Worm (Caenorhabditis elegans) whole organism, L4/young adult: ENCODE measurements around the gene F14D7.2.
"Not testable (repeated sequence)": the region's sequence is repeated elsewhere in the genome, so short reads cannot be mapped to it uniquely, and the experiment has no call there.

Experiments used
- W03F9.2 ChIP-seq: fragments of 150-350 bp; optimal IDR thresholded peaks from 2 replicates; lab custom pipeline; 2014; ENCODE audit warnings: missing biosample characterization, missing genetic modification characterization
- dao-5 ChIP-seq: sonication (generic microtip); optimal IDR thresholded peaks from 2 replicates; lab custom pipeline; 2016; ENCODE audit warnings: missing genotype, missing genetic modification characterization, moderate library complexity, missing compliant biosample characterization
- him-1 ChIP-seq: sonication (generic microtip); optimal IDR thresholded peaks from 2 replicates; lab custom pipeline; 2016; ENCODE audit warnings: missing genotype, missing genetic modification reagents, missing genetic modification characterization, missing compliant biosample characterization

F14D7.2 gene

DNA sequence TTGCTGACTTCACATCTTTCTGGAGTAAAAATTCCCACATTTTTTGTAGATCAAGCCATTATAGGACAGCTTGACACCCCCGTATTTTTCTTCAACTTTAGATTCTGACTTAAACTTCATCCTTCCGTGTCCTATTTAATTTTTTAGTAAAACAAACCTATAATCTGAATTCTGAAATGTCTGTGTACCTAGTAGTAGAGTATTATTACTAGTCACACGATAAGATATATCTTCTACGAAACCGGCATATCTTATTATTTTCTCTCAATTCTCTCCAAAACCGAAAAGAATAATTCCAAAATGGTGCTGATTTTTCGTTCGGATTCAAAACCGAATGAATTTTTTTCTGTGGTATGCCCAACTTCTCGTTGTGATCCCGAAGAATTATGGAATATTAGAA is 879 bp upstream of the F14D7.2 start, which contains the start of gene F14D7.9:
Gene F14D7.9, plus strand, starts transcription at position 301 of the 400 bp plus-strand sequence.
- TF ChIP-seq dao-5 (tag; lab: Kevin White, UChicago) = no peak
- no peak for TF ChIP-seq W03F9.2 (tag; lab: Kevin White, UChicago)
- no peak for TF ChIP-seq him-1 (tag; lab: Kevin White, UChicago)

DNA sequence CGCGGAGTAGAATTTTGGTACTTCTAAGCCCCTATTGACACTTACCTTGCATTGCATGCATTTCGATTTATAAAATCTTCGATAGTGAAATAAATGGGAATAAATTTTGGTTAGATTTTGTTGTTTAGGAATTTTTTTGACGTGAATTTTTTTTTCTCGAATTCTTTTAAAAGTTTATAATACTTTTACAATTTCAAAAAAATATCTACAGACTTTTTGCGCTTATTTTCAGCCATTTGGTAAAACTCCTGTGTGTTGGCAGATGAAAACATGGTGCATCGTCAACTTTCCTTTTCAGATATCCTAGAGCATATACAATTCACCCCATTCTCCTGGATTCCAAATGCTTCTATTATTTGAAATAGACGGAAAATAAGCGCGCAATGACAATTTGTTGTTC is 2.9 kb downstream of the F14D7.2 start, which contains the start of gene F14D7.18:
Gene F14D7.18, minus strand, starts transcription at position 101 of the 400 bp plus-strand sequence.
- TF ChIP-seq dao-5 (tag; lab: Kevin White, UChicago) = no peak
- no peak for TF ChIP-seq W03F9.2 (tag; lab: Kevin White, UChicago)
- no peak for TF ChIP-seq him-1 (tag; lab: Kevin White, UChicago)

DNA sequence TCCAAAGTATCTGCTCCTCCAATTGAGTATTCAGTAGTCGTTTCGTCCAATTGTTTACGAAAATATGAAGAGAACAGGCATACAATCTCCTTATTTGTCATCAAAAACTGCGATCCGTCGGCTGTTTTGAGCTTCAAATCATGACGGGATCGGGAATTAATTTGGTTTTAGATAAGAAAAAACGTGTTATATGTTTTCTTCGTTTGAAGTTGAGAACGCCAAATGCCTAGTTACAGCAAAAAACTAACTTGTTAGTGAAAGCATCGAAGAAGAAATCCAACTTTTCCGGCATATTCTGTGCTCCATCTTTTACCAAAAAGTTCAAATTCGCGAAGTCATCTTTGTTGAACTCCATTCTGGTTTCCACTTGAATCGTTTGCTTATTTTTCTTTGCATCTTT is 4.2 kb downstream of the F14D7.2 start, which contains the start of gene F14D7.1:
Gene F14D7.1, minus strand, starts transcription at position 101 of the 400 bp plus-strand sequence.
- TF ChIP-seq him-1 (tag; lab: Kevin White, UChicago) (no peak), W03F9.2 (tag; lab: Kevin White, UChicago) (no peak), dao-5 (tag; lab: Kevin White, UChicago) (no peak)

DNA sequence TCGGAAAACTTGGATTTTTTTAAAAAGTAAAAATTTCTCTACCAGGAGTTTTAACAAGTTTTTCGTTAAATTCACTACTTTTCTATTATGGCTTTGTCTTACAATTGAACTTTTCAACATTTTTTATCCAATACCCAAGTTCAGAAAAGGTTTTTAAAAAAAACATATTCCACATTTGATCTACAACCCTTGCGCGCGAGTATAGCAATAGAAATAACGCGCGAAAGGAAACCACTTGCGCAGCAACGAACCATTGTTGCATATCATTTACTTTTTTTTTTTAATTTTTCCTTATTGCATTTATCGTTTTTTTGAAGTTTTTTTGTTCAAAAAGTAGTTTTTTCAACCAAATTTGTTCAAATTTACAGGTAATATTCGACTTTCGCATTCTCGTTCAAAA is 7.7 kb downstream of the F14D7.2 start, which contains the start of gene F40G12.11:
Gene F40G12.11, plus strand, starts transcription at position 369 of the 400 bp plus-strand sequence.
- TF ChIP-seq W03F9.2 (tag; lab: Kevin White, UChicago) = no peak
- TF ChIP-seq dao-5 (tag; lab: Kevin White, UChicago) = no peak
- TF ChIP-seq him-1 (tag; lab: Kevin White, UChicago) = no peak

DNA sequence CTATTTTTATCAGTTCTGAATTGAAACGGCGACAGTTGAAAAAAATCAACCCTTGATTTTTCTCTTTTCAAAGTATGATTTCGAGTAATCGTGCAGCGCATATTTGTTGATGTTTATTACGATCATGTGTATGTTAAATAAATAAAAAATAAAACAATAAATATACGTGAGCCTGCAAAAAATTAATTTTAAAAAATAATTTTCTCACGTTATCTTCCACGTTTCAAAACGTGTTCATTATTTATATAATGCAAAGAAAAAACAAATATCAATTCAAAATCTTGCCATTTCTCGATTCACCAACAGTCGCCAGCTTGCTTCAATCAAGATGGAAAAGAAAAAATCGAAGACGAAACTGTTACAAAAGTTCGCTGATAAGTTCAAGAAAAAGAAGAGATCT is 10.3 kb downstream of the F14D7.2 start, which contains the start of gene F40G12.10:
Gene F40G12.10, plus strand, starts transcription at position 301 of the 400 bp plus-strand sequence.
- no peak for TF ChIP-seq him-1 (tag; lab: Kevin White, UChicago)

DNA sequence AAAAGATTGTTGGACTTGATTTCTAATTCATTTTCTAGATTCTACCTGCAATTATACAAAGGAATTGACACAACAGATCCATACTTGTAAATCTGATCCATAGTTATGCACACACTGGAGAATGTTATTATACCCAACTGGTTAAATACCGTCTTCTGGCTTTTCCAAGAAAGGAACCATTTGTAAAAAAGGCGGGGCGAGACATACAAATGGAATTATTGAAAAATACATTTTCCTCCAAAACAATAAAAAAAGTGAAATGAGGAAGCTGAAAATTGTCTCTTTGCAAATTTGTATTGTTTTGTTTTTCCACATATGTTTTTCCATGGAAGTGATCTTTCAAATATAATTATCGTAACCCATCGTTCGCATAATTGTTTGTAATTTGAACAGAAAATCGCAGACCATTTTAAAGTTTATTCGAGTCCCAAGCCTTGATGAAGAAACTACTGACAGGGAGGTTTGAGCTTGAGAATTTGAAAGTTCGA is 11.3 kb downstream of the F14D7.2 start, which contains the start of the genes srt-74 and F40G12.9:
Gene srt-74, minus strand, starts transcription at position 101 of the 488 bp plus-strand sequence.
Gene F40G12.9, plus strand, starts transcription at position 438 of the 488 bp plus-strand sequence.
- TF ChIP-seq W03F9.2 (tag; lab: Kevin White, UChicago) = no peak
- TF ChIP-seq him-1 (tag; lab: Kevin White, UChicago) = no peak
- TF ChIP-seq dao-5 (tag; lab: Kevin White, UChicago) = no peak

DNA sequence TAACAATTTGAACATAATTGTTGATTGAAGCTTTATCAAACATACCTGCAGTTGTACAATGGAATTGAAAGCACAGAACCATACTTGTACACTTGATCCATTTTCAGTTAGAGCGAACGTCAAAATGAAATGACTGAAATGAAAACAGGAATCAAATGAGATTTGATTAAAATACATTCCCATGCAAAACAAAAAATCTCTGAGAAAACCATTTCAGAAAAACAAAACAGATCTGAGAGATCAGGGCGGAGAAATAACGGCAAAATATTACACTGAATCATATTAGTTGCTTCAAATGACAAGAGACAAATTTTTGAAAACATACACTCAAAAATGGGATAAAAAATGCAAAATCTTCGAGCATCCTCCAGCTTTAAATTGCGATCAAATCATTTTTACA is 13.7 kb downstream of the F14D7.2 start, which contains the start of gene srt-33:
Gene srt-33, minus strand, starts transcription at position 101 of the 400 bp plus-strand sequence.
- TF ChIP-seq him-1 (tag; lab: Kevin White, UChicago) (no peak), W03F9.2 (tag; lab: Kevin White, UChicago) (no peak), dao-5 (tag; lab: Kevin White, UChicago) (no peak)

DNA sequence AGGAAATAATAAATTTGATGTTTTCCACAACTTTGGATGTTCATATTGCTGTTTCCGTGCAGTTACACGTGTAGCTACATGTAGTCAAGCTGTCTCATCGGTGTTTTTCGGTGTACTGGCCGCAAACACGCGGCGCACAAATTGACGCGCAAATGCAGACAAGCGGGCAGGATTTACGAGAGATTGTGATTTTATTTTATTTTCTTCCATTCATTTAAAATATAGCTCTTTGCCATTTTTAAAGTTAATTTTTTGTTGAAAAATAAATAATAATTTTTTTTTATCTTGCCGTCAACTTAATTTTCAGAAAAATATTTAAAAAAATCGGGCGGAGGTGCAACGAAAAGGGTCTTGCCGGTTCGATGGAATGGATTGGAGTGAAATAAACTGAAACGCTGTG is 19.2 kb downstream of the F14D7.2 start, which contains the start of gene F40G12.7:
Gene F40G12.7, plus strand, starts transcription at position 301 of the 400 bp plus-strand sequence.
- not testable (repeated sequence) for TF ChIP-seq dao-5, W03F9.2, him-1 (tag; lab: Kevin White, UChicago)

DNA sequence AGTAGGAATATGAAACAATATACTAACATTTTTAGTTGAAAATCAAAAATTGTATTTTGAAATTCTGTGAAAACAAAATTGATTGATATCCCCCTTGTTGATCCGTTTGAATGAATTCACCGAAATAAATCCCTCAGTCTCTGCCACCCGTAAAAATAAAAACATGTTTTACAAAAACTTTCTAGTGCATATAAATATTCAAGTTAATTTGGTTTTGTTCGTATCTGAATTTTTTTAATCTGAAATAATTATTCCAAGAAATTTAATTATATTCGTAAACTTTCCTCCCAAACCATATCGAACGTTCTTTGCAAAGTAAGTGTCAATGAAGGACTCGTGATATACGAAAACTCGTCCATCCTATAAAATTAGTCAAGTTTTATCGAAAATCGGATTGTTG is 20.5 kb downstream of the F14D7.2 start, which contains the start of gene F40G12.6:
Gene F40G12.6, minus strand, starts transcription at position 101 of the 400 bp plus-strand sequence.
- TF ChIP-seq W03F9.2 (tag; lab: Kevin White, UChicago) (no peak), him-1 (tag; lab: Kevin White, UChicago) (no peak), dao-5 (tag; lab: Kevin White, UChicago) (no peak)

DNA sequence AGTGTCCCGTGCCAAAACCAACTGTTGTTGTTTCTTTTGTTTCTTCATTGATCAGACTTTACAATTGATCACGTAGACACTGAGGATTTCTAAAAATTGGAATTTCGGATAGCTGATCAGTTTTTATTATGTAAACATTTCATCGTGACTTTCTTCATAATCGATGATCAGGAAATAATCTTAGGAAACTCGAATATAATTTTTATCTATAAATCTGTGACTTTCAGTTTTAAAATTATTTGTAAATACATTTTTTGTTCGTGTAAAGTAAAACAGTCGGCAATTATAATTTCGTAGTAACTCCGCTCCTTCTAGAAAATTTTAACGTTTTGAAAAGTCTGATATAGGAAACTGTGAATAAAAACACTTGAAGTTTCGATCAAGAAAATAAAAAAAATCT is 22.8 kb downstream of the F14D7.2 start, which contains the start of gene F40G12.5:
Gene F40G12.5, minus strand, starts transcription at position 101 of the 400 bp plus-strand sequence.
- TF ChIP-seq him-1 (tag; lab: Kevin White, UChicago) (no peak), W03F9.2 (tag; lab: Kevin White, UChicago) (no peak), dao-5 (tag; lab: Kevin White, UChicago) (no peak)

DNA sequence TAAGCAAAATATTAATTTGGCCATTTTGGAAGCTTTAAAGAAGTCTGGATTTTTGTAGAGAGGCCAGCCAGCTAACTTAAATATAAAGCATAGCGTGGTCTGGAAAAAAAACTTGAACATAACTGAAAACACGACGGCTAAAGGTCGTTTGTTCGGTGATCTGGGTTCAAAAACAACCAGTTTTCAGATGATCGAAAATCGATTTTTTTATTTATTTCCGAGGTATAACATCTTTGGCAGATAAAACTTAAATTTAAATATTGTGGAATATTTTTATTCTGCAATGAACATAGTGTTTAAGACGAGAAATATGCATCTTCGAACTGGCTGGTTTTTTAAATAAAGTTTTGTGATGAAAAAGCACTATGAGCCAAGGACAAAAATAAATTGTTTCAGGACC is 24.9 kb downstream of the F14D7.2 start, which contains the start of gene F40G12.4:
Gene F40G12.4, minus strand, starts transcription at position 101 of the 400 bp plus-strand sequence.
- no peak for TF ChIP-seq him-1 (tag; lab: Kevin White, UChicago)
- TF ChIP-seq dao-5 (tag; lab: Kevin White, UChicago) = no peak
- TF ChIP-seq W03F9.2 (tag; lab: Kevin White, UChicago) = no peak

DNA sequence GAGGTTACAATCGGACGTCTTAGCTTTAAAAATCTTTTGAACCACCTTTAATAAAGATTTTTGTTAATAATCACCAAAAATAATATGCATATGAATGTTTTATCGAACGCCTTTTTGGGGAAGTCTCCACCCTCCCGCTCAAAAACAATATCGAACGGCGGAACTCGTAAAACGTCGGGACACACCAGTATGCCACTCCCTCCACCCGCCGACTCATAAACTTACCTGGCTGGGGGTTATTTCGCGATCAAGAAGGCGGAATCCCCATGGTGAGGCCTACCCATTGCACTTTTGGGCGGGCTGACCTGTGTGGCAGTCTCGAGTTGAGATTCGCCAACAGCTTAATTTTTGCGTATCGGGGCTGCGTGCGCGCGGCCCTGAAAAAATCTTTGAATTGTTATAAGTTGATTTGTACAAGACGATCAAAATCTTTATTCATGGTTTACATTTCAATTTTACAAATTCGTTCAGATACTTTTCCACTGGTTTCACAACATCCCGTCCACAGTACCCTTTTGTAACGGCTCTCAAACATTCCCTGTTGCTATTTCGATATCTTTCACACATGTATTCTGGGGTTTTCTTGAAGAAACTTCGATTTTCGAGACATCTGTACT is 26.1 kb downstream of the F14D7.2 start:
- no peak for TF ChIP-seq him-1 (tag; lab: Kevin White, UChicago)

DNA sequence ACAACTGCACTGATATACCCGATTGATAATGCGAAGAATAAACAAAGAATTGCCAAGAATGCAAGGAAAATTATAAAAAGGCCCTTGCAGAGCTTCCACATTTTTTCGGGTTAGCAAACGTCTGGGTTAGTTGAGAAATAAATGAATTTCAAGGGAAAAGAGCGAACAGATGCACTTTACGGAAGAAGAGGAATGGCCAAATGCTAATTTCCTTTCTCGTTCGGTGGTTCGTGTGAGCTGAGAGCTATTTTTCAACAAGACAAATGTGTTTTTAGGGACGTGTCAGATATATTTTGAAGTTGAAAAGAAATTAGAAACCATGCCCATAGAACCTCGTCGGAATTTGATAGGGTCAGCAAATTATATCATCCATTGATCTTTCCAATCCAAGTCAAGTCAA is 32.7 kb downstream of the F14D7.2 start, which contains the start of gene F40G12.2:
Gene F40G12.2, minus strand, starts transcription at position 101 of the 400 bp plus-strand sequence.
- TF ChIP-seq dao-5 (tag; lab: Kevin White, UChicago) = no peak
